Worm (Caenorhabditis elegans) whole organism, L4 larva: ENCODE measurements around the gene ttr-46.

Experiments
- ces-1 ChIP-seq: fragments of 150-350 bp; sonication (generic microtip); optimal IDR thresholded peaks from 4 replicates; lab custom pipeline; 2014; ENCODE audit warnings: missing biosample characterization, missing genetic modification reagents, missing genetic modification characterization
- nhr-76 ChIP-seq: fragments of 150-350 bp; optimal IDR thresholded peaks from 2 replicates; lab custom pipeline; 2014; ENCODE audit warnings: missing biosample characterization, missing genetic modification characterization

ce11 chrV:9958654-9959053, 7.6 kb downstream of the ttr-46 start:
- TF ChIP-seq nhr-76 (tag; lab: Kevin White, UChicago) (no peak), ces-1 (no peak)
